Worm (Caenorhabditis elegans) whole organism, mixed stage, embryonic: ENCODE results near the gene ssq-1.

ENCODE experiments used
- M03D4.4 ChIP-seq: sonication (generic microtip); optimal IDR thresholded peaks from 2 replicates; lab custom pipeline; 2017; ENCODE audit warnings: mild to moderate bottlenecking, missing genetic modification characterization, missing compliant biosample characterization
- bed-3 ChIP-seq: fragments of 200-800 bp; sonication (Bioruptor generic); optimal IDR thresholded peaks from 3 replicates; lab custom pipeline; 2018; ENCODE audit warnings: mild to moderate bottlenecking, missing genetic modification characterization, moderate library complexity, missing compliant biosample characterization
- blmp-1 ChIP-seq: fragments of 150-350 bp; optimal IDR thresholded peaks from 2 replicates; lab custom pipeline; 2014; ENCODE audit warnings: missing biosample characterization, missing genetic modification characterization
- ceh-43 ChIP-seq: fragments of 200-800 bp; sonication (Bioruptor generic); optimal IDR thresholded peaks from 2 replicates; lab custom pipeline; 2018; ENCODE audit warnings: mild to moderate bottlenecking, missing genetic modification characterization, moderate library complexity, missing compliant biosample characterization
- ceh-83 ChIP-seq: fragments of 200-800 bp; sonication (Bioruptor generic); optimal IDR thresholded peaks from 2 replicates; lab custom pipeline; 2018; ENCODE audit warnings: mild to moderate bottlenecking, missing genetic modification characterization, missing compliant biosample characterization
- ces-1 ChIP-seq: fragments of 150-350 bp; optimal IDR thresholded peaks from 2 replicates; lab custom pipeline; 2014; ENCODE audit warnings: missing biosample characterization, missing genetic modification reagents, missing genetic modification characterization
- cnd-1 ChIP-seq: fragments of 200-800 bp; sonication (Bioruptor generic); optimal IDR thresholded peaks from 2 replicates; lab custom pipeline; 2018; ENCODE audit warnings: mild to moderate bottlenecking, missing genetic modification characterization, missing compliant biosample characterization
- drap-1 ChIP-seq: fragments of 200-800 bp; sonication (Bioruptor generic); optimal IDR thresholded peaks from 3 replicates; lab custom pipeline; 2018; ENCODE audit warnings: mild to moderate bottlenecking, missing genetic modification characterization, missing compliant biosample characterization
- elt-1 ChIP-seq: sonication (generic microtip); optimal IDR thresholded peaks from 2 replicates; lab custom pipeline; 2017; ENCODE audit warnings: missing genetic modification characterization, mild to moderate bottlenecking, missing compliant biosample characterization, antibody characterized with exemption, moderate library complexity, borderline replicate concordance; ENCODE audit not compliant: insufficient read depth
- elt-3 ChIP-seq: fragments of 150-350 bp; optimal IDR thresholded peaks from 2 replicates; lab custom pipeline; 2014; ENCODE audit warnings: missing biosample characterization, missing genetic modification characterization
- flh-1 ChIP-seq: fragments of 200-800 bp; sonication (Bioruptor generic); optimal IDR thresholded peaks from 2 replicates; lab custom pipeline; 2018; ENCODE audit warnings: mild to moderate bottlenecking, missing genetic modification characterization, moderate library complexity, missing compliant biosample characterization
- ham-2 ChIP-seq: fragments of 200-800 bp; sonication (Bioruptor generic); optimal IDR thresholded peaks from 2 replicates; lab custom pipeline; 2018; ENCODE audit warnings: mild to moderate bottlenecking, missing genetic modification characterization, missing compliant biosample characterization
- hlh-1 ChIP-seq: fragments of 150-350 bp; optimal IDR thresholded peaks from 2 replicates; lab custom pipeline; 2014; ENCODE audit warnings: missing biosample characterization, missing genetic modification reagents, missing genetic modification characterization
- lin-13 ChIP-seq: fragments of 150-350 bp; optimal IDR thresholded peaks from 2 replicates; lab custom pipeline; 2014; ENCODE audit warnings: missing biosample characterization, missing genetic modification characterization
- lin-32 ChIP-seq: fragments of 200-800 bp; sonication (Bioruptor generic); optimal IDR thresholded peaks from 2 replicates; lab custom pipeline; 2018; ENCODE audit warnings: mild to moderate bottlenecking, missing genetic modification characterization, missing compliant biosample characterization
- lsy-2 ChIP-seq: fragments of 150-350 bp; optimal IDR thresholded peaks from 2 replicates; lab custom pipeline; 2014; ENCODE audit warnings: missing biosample characterization, missing genetic modification characterization
- mab-5 ChIP-seq: fragments of 150-350 bp; optimal IDR thresholded peaks from 2 replicates; lab custom pipeline; 2014; ENCODE audit warnings: missing biosample characterization, missing genetic modification characterization
- mep-1 ChIP-seq: fragments of 150-350 bp; optimal IDR thresholded peaks from 2 replicates; lab custom pipeline; 2017; ENCODE audit warnings: missing biosample characterization, missing genetic modification reagents, missing genetic modification characterization, inconsistent platforms
- mls-2 ChIP-seq: sonication (generic microtip); optimal IDR thresholded peaks from 2 replicates; lab custom pipeline; 2016; ENCODE audit warnings: mild to moderate bottlenecking, missing genetic modification characterization, moderate library complexity, missing compliant biosample characterization
- nhr-12 ChIP-seq: fragments of 150-350 bp; optimal IDR thresholded peaks from 2 replicates; lab custom pipeline; 2014; ENCODE audit warnings: missing biosample characterization, missing genetic modification characterization
- nhr-2 ChIP-seq: fragments of 150-350 bp; optimal IDR thresholded peaks from 2 replicates; lab custom pipeline; 2014; ENCODE audit warnings: missing biosample characterization, missing genetic modification characterization
- nhr-237 ChIP-seq: fragments of 150-350 bp; optimal IDR thresholded peaks from 2 replicates; lab custom pipeline; 2014; ENCODE audit warnings: missing biosample characterization, missing genetic modification characterization
- nhr-76 ChIP-seq: sonication (generic microtip); optimal IDR thresholded peaks from 2 replicates; lab custom pipeline; 2017; ENCODE audit warnings: missing biosample characterization, missing genetic modification characterization
- pha-4 ChIP-seq: fragments of 150-350 bp; optimal IDR thresholded peaks from 2 replicates; lab custom pipeline; 2018; ENCODE audit warnings: missing biosample characterization, missing genetic modification reagents, missing genetic modification characterization
- snpc-4 ChIP-seq: fragments of 150-350 bp; optimal IDR thresholded peaks from 2 replicates; lab custom pipeline; 2014; ENCODE audit warnings: missing biosample characterization, missing genetic modification characterization
- sptf-1 ChIP-seq: sonication (generic microtip); optimal IDR thresholded peaks from 2 replicates; lab custom pipeline; 2017; ENCODE audit warnings: mild to moderate bottlenecking, missing genetic modification characterization, moderate library complexity, missing compliant biosample characterization
- unc-120 ChIP-seq: sonication (generic microtip); optimal IDR thresholded peaks from 2 replicates; lab custom pipeline; 2017; ENCODE audit warnings: missing genetic modification characterization, missing compliant biosample characterization; ENCODE audit not compliant: poor library complexity, severe bottlenecking
- unc-39 ChIP-seq: fragments of 150-350 bp; optimal IDR thresholded peaks from 2 replicates; lab custom pipeline; 2014; ENCODE audit warnings: missing biosample characterization, missing genetic modification characterization
- unc-62 ChIP-seq: fragments of 150-350 bp; optimal IDR thresholded peaks from 2 replicates; lab custom pipeline; 2014; ENCODE audit warnings: missing biosample characterization, missing genetic modification reagents, missing genetic modification characterization
- zip-8 ChIP-seq: fragments of 150-350 bp; optimal IDR thresholded peaks from 2 replicates; lab custom pipeline; 2014; ENCODE audit warnings: missing biosample characterization, missing genetic modification characterization
- ztf-11 ChIP-seq: fragments of 150-350 bp; optimal IDR thresholded peaks from 2 replicates; lab custom pipeline; 2014; ENCODE audit warnings: missing biosample characterization, missing genetic modification characterization

Gene ssq-1

DNA sequence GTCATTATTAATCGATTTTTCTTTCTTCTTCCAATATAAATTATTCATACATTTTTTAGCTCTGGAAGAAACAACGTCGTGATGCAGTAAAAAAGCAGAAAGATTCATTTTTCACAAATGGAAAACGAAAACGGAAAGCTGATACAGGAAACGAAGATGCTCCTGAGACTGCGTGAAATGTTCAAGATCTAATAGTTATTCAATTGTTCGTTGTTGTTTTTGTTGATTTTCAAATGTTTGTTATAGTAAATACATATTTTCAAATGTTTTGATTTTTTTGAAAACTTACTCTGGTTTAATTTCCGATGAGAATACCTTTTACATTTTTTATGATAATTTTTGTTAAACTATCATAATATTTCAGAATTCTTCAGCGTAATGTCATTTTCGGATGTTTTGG, 11.5 kb downstream of the ssq-1 start, which contains the start of gene K07F5.16:
K07F5.16 (plus strand) TSS at position 301 of the 400 bp plus-strand sequence.
- TF ChIP-seq unc-62 = no peak
- no peak for TF ChIP-seq ces-1 (GFP tag; lab: Kevin White, UChicago)
- TF ChIP-seq sptf-1 (tag; lab: Kevin White, UChicago) = no peak
- TF ChIP-seq elt-3 (tag; lab: Kevin White, UChicago) = no peak
- TF ChIP-seq lin-13 (tag; lab: Kevin White, UChicago) = no peak
- no peak for TF ChIP-seq ceh-43 (GFP tag; lab: Kevin White, UChicago)
- no peak for TF ChIP-seq ztf-11 (tag; lab: Kevin White, UChicago)

DNA sequence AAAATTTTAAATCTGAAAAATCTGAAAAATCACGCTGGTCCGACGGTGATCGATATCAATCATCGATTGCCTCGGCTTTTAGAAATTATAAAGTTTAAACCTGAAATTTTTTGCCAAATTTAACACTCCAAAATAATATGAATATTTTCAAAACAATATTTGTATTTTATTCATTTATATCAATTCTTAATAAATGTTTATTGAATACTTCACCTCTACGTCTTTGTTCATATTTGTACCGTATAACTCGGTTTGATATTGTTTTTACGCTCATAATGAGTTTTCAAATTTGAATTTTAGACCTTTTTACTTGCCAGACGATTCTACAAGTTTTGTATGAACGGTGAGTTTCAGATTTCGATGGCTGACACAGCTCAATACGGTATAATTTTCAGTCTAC, 12.4 kb downstream of the ssq-1 start, which contains the start of the genes K07F5.15 and K07F5.22:
K07F5.15 (plus strand) TSS at position 301 of the 400 bp plus-strand sequence.
K07F5.22 (plus strand) TSS at position 301 of the 400 bp plus-strand sequence.
- TF ChIP-seq nhr-237 (tag; lab: Kevin White, UChicago) = no peak
- no peak for TF ChIP-seq sptf-1 (tag; lab: Kevin White, UChicago)
- no peak for TF ChIP-seq ceh-83 (GFP tag; lab: Kevin White, UChicago)
- TF ChIP-seq mab-5 (tag; lab: Kevin White, UChicago) = no peak
- no peak for TF ChIP-seq ces-1 (GFP tag; lab: Kevin White, UChicago)
- no peak for TF ChIP-seq unc-120 (tag; lab: Kevin White, UChicago)
- no peak for TF ChIP-seq ztf-11 (tag; lab: Kevin White, UChicago)
- TF ChIP-seq ham-2 = no peak
- no peak for TF ChIP-seq hlh-1 (tag; lab: Kevin White, UChicago)
- no peak for TF ChIP-seq mep-1 (tag; lab: Kevin White, UChicago)
- no peak for TF ChIP-seq bed-3 (GFP tag; lab: Kevin White, UChicago)
- TF ChIP-seq elt-1 (tag; lab: Kevin White, UChicago) = no peak
- no peak for TF ChIP-seq pha-4 (tag; lab: Kevin White, UChicago)
- no peak for TF ChIP-seq drap-1 (GFP tag; lab: Kevin White, UChicago)
- no peak for TF ChIP-seq nhr-2 (tag; lab: Kevin White, UChicago)
- no peak for TF ChIP-seq zip-8 (tag; lab: Kevin White, UChicago)
- TF ChIP-seq unc-39 = no peak
- no peak for TF ChIP-seq lin-13 (tag; lab: Kevin White, UChicago)
- no peak for TF ChIP-seq blmp-1
- no peak for TF ChIP-seq mls-2 (tag; lab: Kevin White, UChicago)

DNA sequence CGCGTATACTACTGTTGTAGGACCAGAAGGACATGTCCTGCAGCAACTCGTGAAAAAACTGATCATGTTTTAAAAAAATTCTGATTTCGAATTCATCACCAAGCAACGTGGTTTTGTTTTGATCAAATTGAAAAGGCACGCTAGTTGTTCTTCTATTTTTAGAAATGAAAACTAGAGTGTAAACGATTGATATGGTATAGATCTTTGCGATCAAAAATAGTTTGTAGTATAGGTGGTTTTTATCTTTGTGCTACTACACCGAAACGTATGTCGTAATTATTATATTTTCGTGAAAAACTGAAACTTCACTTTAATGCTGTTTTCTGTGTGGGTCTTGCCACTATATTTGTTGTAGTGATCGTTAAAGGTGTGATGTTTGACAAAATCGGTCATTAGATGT, 14.5 kb downstream of the ssq-1 start:
- TF ChIP-seq blmp-1 (no peak), elt-1 (tag; lab: Kevin White, UChicago) (no peak), ham-2 (no peak), lin-32 (GFP tag; lab: Kevin White, UChicago) (no peak), nhr-76 (no peak), ceh-83 (GFP tag; lab: Kevin White, UChicago) (no peak), nhr-237 (tag; lab: Kevin White, UChicago) (no peak), snpc-4 (tag; lab: Kevin White, UChicago) (no peak), mls-2 (tag; lab: Kevin White, UChicago) (no peak), nhr-2 (tag; lab: Kevin White, UChicago) (no peak), M03D4.4 (tag; lab: Kevin White, UChicago) (no peak), ces-1 (GFP tag; lab: Kevin White, UChicago) (no peak), unc-39 (no peak), sptf-1 (tag; lab: Kevin White, UChicago) (no peak), bed-3 (GFP tag; lab: Kevin White, UChicago) (no peak)

DNA sequence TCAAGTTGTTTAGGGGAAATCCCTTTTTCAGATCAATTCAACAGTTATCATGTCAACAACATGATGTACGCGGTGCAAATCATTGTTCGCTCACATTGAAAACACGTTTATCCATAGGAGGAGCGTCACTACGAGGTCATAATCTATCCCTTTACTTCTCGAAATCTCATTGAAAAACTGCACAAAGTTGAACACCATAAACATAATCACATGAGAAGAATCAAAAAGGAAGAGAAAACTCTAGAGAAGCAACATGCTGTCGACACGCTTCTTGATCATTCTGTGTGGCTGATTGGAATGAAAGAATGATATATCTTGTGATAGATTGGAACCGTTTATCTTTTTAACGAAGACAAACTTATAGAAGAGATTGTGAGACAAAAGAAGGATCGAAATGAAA, 15.6 kb downstream of the ssq-1 start:
- TF ChIP-seq lsy-2 (tag; lab: Kevin White, UChicago) = no peak
- no peak for TF ChIP-seq pha-4 (tag; lab: Kevin White, UChicago)
- no peak for TF ChIP-seq M03D4.4 (tag; lab: Kevin White, UChicago)
- TF ChIP-seq ceh-43 (GFP tag; lab: Kevin White, UChicago) = no peak
- no peak for TF ChIP-seq lin-32 (GFP tag; lab: Kevin White, UChicago)
- TF ChIP-seq ham-2 = no peak
- TF ChIP-seq flh-1 = no peak
- no peak for TF ChIP-seq elt-1 (tag; lab: Kevin White, UChicago)
- no peak for TF ChIP-seq cnd-1 (tag; lab: Kevin White, UChicago)
- TF ChIP-seq nhr-12 (tag; lab: Kevin White, UChicago) = no peak
- no peak for TF ChIP-seq unc-62
